Fruit fly (Drosophila melanogaster) whole organism, pupa: Measurements from ENCODE around the gene Ccdc114.
A peak's percentile ranks its signal among the peaks of the same experiment; 100 is the strongest.

ENCODE experiments used
- CG10348 ChIP-seq: fragments of 200-800 bp; sonication (Bioruptor generic); IDR thresholded peaks from 2 replicates; pipeline ENCODE4 v1.3.6; 2022; ENCODE audit warnings: missing biosample characterization, missing genetic modification characterization
- CG12605 ChIP-seq: fragments of 200-800 bp; sonication (Bioruptor generic); IDR thresholded peaks from 2 replicates; pipeline ENCODE4 v1.3.6; 2022; ENCODE audit warnings: missing biosample characterization, missing genetic modification characterization
- CG13204 ChIP-seq: fragments of 200-800 bp; sonication (Bioruptor generic); optimal IDR thresholded peaks from 2 replicates; lab custom pipeline; 2018; ENCODE audit warnings: missing biosample characterization, mild to moderate bottlenecking, missing genetic modification characterization, moderate library complexity
- CG14655 ChIP-seq: fragments of 200-800 bp; sonication (Bioruptor generic); optimal IDR thresholded peaks from 3 replicates; lab custom pipeline; 2017; ENCODE audit warnings: mild to moderate bottlenecking, missing biosample characterization, missing genetic modification reagents, missing genetic modification characterization
- CG15710 ChIP-seq: fragments of 200-800 bp; sonication (Bioruptor generic); optimal IDR thresholded peaks from 2 replicates; lab custom pipeline; 2018; ENCODE audit warnings: missing biosample characterization, mild to moderate bottlenecking, missing genetic modification characterization, moderate library complexity
- CG17806 ChIP-seq: fragments of 200-800 bp; sonication (Bioruptor generic); optimal IDR thresholded peaks from 2 replicates; lab custom pipeline; 2018; ENCODE audit warnings: missing biosample characterization, mild to moderate bottlenecking, missing genetic modification characterization, moderate library complexity
- CG32121 ChIP-seq: fragments of 200-800 bp; sonication (Bioruptor generic); IDR thresholded peaks from 2 replicates; pipeline ENCODE4 v1.3.6; 2022; ENCODE audit warnings: missing biosample characterization, missing genetic modification characterization
- CG34367 ChIP-seq: fragments of 200-800 bp; sonication (Bioruptor generic); optimal IDR thresholded peaks from 2 replicates; lab custom pipeline; 2018; ENCODE audit warnings: missing biosample characterization, mild to moderate bottlenecking, missing genetic modification characterization
- CG4496 ChIP-seq: fragments of 200-800 bp; sonication (Bioruptor generic); IDR thresholded peaks from 3 replicates; pipeline ENCODE4 v1.3.6; 2022; ENCODE audit warnings: missing biosample characterization, missing genetic modification characterization
- CG8159 ChIP-seq: fragments of 200-800 bp; sonication (Bioruptor generic); optimal IDR thresholded peaks from 3 replicates; lab custom pipeline; 2018; ENCODE audit warnings: missing biosample characterization, mild to moderate bottlenecking, missing genetic modification characterization, moderate library complexity
- CG8301 ChIP-seq: fragments of 200-800 bp; sonication (Bioruptor generic); optimal IDR thresholded peaks from 2 replicates; lab custom pipeline; 2018; ENCODE audit warnings: missing biosample characterization, mild to moderate bottlenecking, missing genetic modification characterization
- CG9948 ChIP-seq: fragments of 200-800 bp; sonication (Bioruptor generic); optimal IDR thresholded peaks from 2 replicates; lab custom pipeline; 2018; ENCODE audit warnings: missing biosample characterization, mild to moderate bottlenecking, missing genetic modification characterization, moderate library complexity
- D1 ChIP-seq: fragments of 200-800 bp; sonication (Bioruptor generic); optimal IDR thresholded peaks from 2 replicates; lab custom pipeline; 2018; ENCODE audit warnings: missing biosample characterization, mild to moderate bottlenecking, missing genetic modification characterization, moderate library complexity
- EcR ChIP-seq: fragments of 200-800 bp; sonication (Bioruptor generic); optimal IDR thresholded peaks from 3 replicates; lab custom pipeline; 2019; ENCODE audit warnings: missing biosample characterization, missing genetic modification characterization, mild to moderate bottlenecking, moderate library complexity, missing genetic modification reagents
- Ets98B ChIP-seq: fragments of 200-800 bp; sonication (Bioruptor generic); IDR thresholded peaks from 2 replicates; pipeline ENCODE4 v1.3.6; 2022; ENCODE audit warnings: missing biosample characterization, missing genetic modification characterization
- Pif1A ChIP-seq: fragments of 200-800 bp; sonication (Bioruptor generic); optimal IDR thresholded peaks from 3 replicates; lab custom pipeline; 2016; ENCODE audit warnings: missing biosample characterization, missing genetic modification characterization
- Pif1B ChIP-seq: fragments of 200-800 bp; sonication (Bioruptor generic); optimal IDR thresholded peaks from 3 replicates; lab custom pipeline; 2016; ENCODE audit warnings: missing biosample characterization, missing genetic modification characterization
- Snoo ChIP-seq: fragments of 200-800 bp; sonication (Bioruptor generic); optimal IDR thresholded peaks from 3 replicates; lab custom pipeline; 2017; ENCODE audit warnings: missing biosample characterization, mild to moderate bottlenecking, missing genetic modification characterization, inconsistent platforms
- fd96Ca ChIP-seq: fragments of 200-800 bp; sonication (Bioruptor generic); IDR thresholded peaks from 3 replicates; pipeline ENCODE4 v1.3.6; 2022; ENCODE audit warnings: missing biosample characterization, missing genetic modification characterization
- gl ChIP-seq: fragments of 200-800 bp; sonication (Bioruptor generic); optimal IDR thresholded peaks from 2 replicates; lab custom pipeline; 2018; ENCODE audit warnings: missing biosample characterization, mild to moderate bottlenecking, missing genetic modification characterization
- rn ChIP-seq: fragments of 200-800 bp; sonication (Bioruptor generic); IDR thresholded peaks from 2 replicates; pipeline ENCODE4 v1.3.6; 2022; ENCODE audit warnings: missing biosample characterization, missing genetic modification characterization

Gene Ccdc114

dm6 chr3R:16646952-16647715 is 22.6 kb upstream of the Ccdc114 start, which contains the start of the genes CG10324 and CCT3:
TSS of gene CG10324 (minus strand) at chr3R:16647004.
TSS of gene CCT3 (plus strand) at chr3R:16647605.
- TF ChIP-seq D1 (tag; lab: Kevin White, UChicago): no peak
- TF ChIP-seq CG32121 (GFP tag; lab: Robert Waterston, UW): peak; percentile 59; the same call in 1 of the 2 replicates
- no peak for TF ChIP-seq EcR (GFP tag; lab: Kevin White, UChicago)
- peak; percentile 42 for TF ChIP-seq CG17806 (tag; lab: Kevin White, UChicago)
- TF ChIP-seq CG15710: peak; percentile 67
- no peak for TF ChIP-seq rn (GFP tag; lab: Robert Waterston, UW)
- no peak for TF ChIP-seq Pif1A
- no peak for TF ChIP-seq CG8159 (tag; lab: Kevin White, UChicago)
- TF ChIP-seq Pif1B (GFP tag; lab: Kevin White, UChicago): no peak
- TF ChIP-seq fd96Ca (GFP tag; lab: Robert Waterston, UW): no peak
- peak; percentile 54 for TF ChIP-seq CG34367
- TF ChIP-seq CG12605: no peak; the same call in 1 of the 2 replicates
- no peak for TF ChIP-seq CG13204 (GFP tag; lab: Kevin White, UChicago)
- peak; percentile 37 for TF ChIP-seq Snoo (tag; lab: Kevin White, UChicago)
- TF ChIP-seq CG9948 (tag; lab: Kevin White, UChicago): peak; percentile 64
- TF ChIP-seq CG8301 (tag; lab: Kevin White, UChicago): no peak
- TF ChIP-seq CG10348 (GFP tag; lab: Robert Waterston, UW): no peak
- peak; percentile 77; the same call in 2 of the 3 replicates for TF ChIP-seq CG4496 (GFP tag; lab: Robert Waterston, UW)
- TF ChIP-seq gl (tag; lab: Kevin White, UChicago): no peak
- TF ChIP-seq Ets98B (GFP tag; lab: Robert Waterston, UW): peak; percentile 63; the same call in 1 of the 2 replicates
- TF ChIP-seq CG14655: no peak

DNA sequence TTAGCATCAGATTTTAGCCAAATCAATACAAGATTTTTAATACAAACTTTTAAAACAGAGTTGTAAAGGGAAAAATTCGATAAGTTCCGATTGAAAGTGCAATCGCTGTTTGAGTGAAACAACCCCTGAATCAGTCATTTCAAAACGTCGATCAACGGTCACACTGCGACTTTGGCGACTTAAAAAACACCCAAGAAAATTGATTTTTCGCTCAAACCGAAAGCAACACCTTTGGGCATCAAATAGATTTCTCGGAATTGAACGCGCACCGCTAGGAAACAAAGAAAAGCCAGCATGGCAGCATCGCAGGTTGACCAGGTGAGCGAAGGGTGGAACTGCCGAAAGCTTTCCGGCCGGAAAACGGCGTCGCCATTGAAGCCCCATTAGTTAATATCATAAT is 19.1 kb upstream of the Ccdc114 start, which contains the start of gene Arl6IP1:
Gene Arl6IP1 (plus strand): TSS at position 15 of the 400 bp plus-strand sequence.
- TF ChIP-seq CG17806 (tag; lab: Kevin White, UChicago): no peak
- no peak for TF ChIP-seq CG9948 (tag; lab: Kevin White, UChicago)
- no peak for TF ChIP-seq Pif1A
- no peak for TF ChIP-seq EcR (GFP tag; lab: Kevin White, UChicago)
- no peak for TF ChIP-seq Snoo (tag; lab: Kevin White, UChicago)
- no peak for TF ChIP-seq CG10348 (GFP tag; lab: Robert Waterston, UW)
- TF ChIP-seq CG32121 (GFP tag; lab: Robert Waterston, UW): no peak
- no peak for TF ChIP-seq CG4496 (GFP tag; lab: Robert Waterston, UW)

dm6 chr3R:16640005-16640408 is 15.5 kb upstream of the Ccdc114 start, which contains the start of gene nonA-l:
TSS of gene nonA-l (plus strand) at chr3R:16640205.
- TF ChIP-seq Pif1A (no peak), EcR (GFP tag; lab: Kevin White, UChicago) (no peak), Pif1B (GFP tag; lab: Kevin White, UChicago) (no peak), CG9948 (tag; lab: Kevin White, UChicago) (no peak), CG4496 (GFP tag; lab: Robert Waterston, UW) (no peak), CG12605 (no peak), rn (GFP tag; lab: Robert Waterston, UW) (no peak), D1 (tag; lab: Kevin White, UChicago) (no peak), CG8301 (tag; lab: Kevin White, UChicago) (no peak), gl (tag; lab: Kevin White, UChicago) (no peak)

dm6 chr3R:16632698-16633097 is 8.2 kb upstream of the Ccdc114 start:
- TF ChIP-seq CG4496 (GFP tag; lab: Robert Waterston, UW): no peak
- TF ChIP-seq CG13204 (GFP tag; lab: Kevin White, UChicago): no peak
- TF ChIP-seq CG12605: no peak
- no peak for TF ChIP-seq CG15710
- no peak for TF ChIP-seq Snoo (tag; lab: Kevin White, UChicago)
- no peak for TF ChIP-seq CG10348 (GFP tag; lab: Robert Waterston, UW)
- TF ChIP-seq fd96Ca (GFP tag; lab: Robert Waterston, UW): no peak
- no peak for TF ChIP-seq D1 (tag; lab: Kevin White, UChicago)
- no peak for TF ChIP-seq CG32121 (GFP tag; lab: Robert Waterston, UW)
- no peak for TF ChIP-seq rn (GFP tag; lab: Robert Waterston, UW)
- TF ChIP-seq Pif1A: no peak
- TF ChIP-seq Ets98B (GFP tag; lab: Robert Waterston, UW): no peak
- TF ChIP-seq CG17806 (tag; lab: Kevin White, UChicago): no peak
- TF ChIP-seq EcR (GFP tag; lab: Kevin White, UChicago): no peak

- TF ChIP-seq CG4496 (GFP tag; lab: Robert Waterston, UW) (no peak), CG13204 (GFP tag; lab: Kevin White, UChicago) (no peak), Pif1A (no peak), CG10348 (GFP tag; lab: Robert Waterston, UW) (no peak), CG14655 (no peak), CG8301 (tag; lab: Kevin White, UChicago) (no peak), CG17806 (tag; lab: Kevin White, UChicago) (no peak), Snoo (tag; lab: Kevin White, UChicago) (no peak), fd96Ca (GFP tag; lab: Robert Waterston, UW) (no peak), CG34367 (no peak), gl (tag; lab: Kevin White, UChicago) (no peak), CG32121 (GFP tag; lab: Robert Waterston, UW) (no peak), D1 (tag; lab: Kevin White, UChicago) (no peak), CG8159 (tag; lab: Kevin White, UChicago) (no peak), rn (GFP tag; lab: Robert Waterston, UW) (no peak), EcR (GFP tag; lab: Kevin White, UChicago) (no peak), CG15710 (no peak)
Observed at dm6 chr3R:16630564-16630963, 6.0 kb upstream of the Ccdc114 start.
